Fruit fly (Drosophila melanogaster) whole organism, wandering third instar larva: ENCODE results near the gene Hez.

Source experiments
- Abd-B ChIP-seq: fragments of >200 bp; optimal IDR thresholded peaks from 2 replicates; lab custom pipeline; 2017; ENCODE audit warnings: missing biosample characterization, missing genetic modification characterization
- CrebA ChIP-seq: fragments of 200-800 bp; sonication (Bioruptor generic); optimal IDR thresholded peaks from 2 replicates; lab custom pipeline; 2016; ENCODE audit warnings: missing biosample characterization, mild to moderate bottlenecking, missing genetic modification characterization, borderline replicate concordance
- HLH106 ChIP-seq: fragments of 200-800 bp; optimal IDR thresholded peaks from 3 replicates; lab custom pipeline; 2019; ENCODE audit warnings: missing biosample characterization, mild to moderate bottlenecking, missing genetic modification characterization, moderate library complexity
- N ChIP-seq: fragments of >200 bp; optimal IDR thresholded peaks from 2 replicates; lab custom pipeline; 2018; ENCODE audit warnings: missing biosample characterization, missing external identifiers, missing genetic modification characterization
- OdsH ChIP-seq: fragments of 200-800 bp; sonication (Bioruptor generic); optimal IDR thresholded peaks from 2 replicates; lab custom pipeline; 2016; ENCODE audit warnings: missing biosample characterization, mild to moderate bottlenecking, missing genetic modification characterization
- lola ChIP-seq: fragments of >200 bp; optimal IDR thresholded peaks from 2 replicates; lab custom pipeline; 2017; ENCODE audit warnings: missing biosample characterization, missing genetic modification characterization
- psq ChIP-seq: fragments of 200-800 bp; sonication (Bioruptor generic); optimal IDR thresholded peaks from 3 replicates; lab custom pipeline; 2017; ENCODE audit warnings: missing biosample characterization, mild to moderate bottlenecking, missing genetic modification characterization, moderate library complexity
- rgr ChIP-seq: fragments of 200-800 bp; sonication (Bioruptor generic); optimal IDR thresholded peaks from 3 replicates; lab custom pipeline; 2016; ENCODE audit warnings: missing biosample characterization, mild to moderate bottlenecking, missing genetic modification characterization
- woc ChIP-seq: sonication (Bioruptor generic); optimal IDR thresholded peaks from 2 replicates; lab custom pipeline; 2016; ENCODE audit warnings: missing biosample characterization, mild to moderate bottlenecking, missing genetic modification characterization

dm6 chr3L:9894643-9895042, at the start of gene Hez, which contains the start of gene CG6709:
- no peak for TF ChIP-seq psq (GFP tag; lab: Kevin White, UChicago)
- no peak for TF ChIP-seq lola (GFP tag; lab: Kevin White, UChicago)
- no peak for TF ChIP-seq woc (GFP tag; lab: Kevin White, UChicago)
- no peak for TF ChIP-seq OdsH
- no peak for TF ChIP-seq Abd-B (GFP tag; lab: Kevin White, UChicago)
- no peak for TF ChIP-seq CrebA
- TF ChIP-seq N (GFP tag; lab: Kevin White, UChicago), result no peak
- no peak for TF ChIP-seq HLH106 (tag; lab: Kevin White, UChicago)
- TF ChIP-seq rgr (GFP tag; lab: Kevin White, UChicago), result no peak
